Fruit fly (Drosophila melanogaster): ENCODE measurements around the gene Ziz.

Gene Ziz

DNA sequence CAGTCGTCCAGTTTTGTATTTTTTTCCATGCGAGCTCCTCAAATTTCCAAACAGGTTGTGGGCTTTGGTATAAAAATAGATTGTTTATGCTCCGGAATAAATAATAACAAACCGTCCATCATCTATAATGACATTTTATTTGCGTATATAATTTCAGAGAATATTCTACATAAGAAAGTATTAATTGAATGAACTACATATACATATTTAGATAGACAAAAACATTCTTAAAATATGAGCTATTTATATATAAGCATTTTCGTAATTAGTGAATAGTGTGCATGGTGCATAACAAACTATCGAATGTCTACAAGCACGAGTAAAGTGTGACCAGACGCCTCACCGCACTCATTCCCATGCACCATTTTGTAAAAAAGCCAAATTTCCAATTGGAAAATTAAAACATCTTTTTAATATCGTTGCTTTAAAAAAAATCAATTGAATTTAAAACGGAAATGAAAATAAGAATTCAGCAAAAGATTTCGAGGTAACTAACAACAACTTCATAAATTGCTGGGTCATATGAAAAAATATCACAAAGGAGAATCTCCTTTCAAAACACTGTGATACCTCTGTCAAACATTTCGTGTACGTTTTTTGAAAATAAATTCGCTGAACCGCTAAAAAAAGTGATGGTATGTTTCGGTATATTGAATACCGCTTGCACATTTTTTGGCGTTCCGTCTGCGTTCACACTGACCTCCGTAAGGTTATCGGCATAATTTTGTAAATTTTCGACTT is 69.6 kb downstream of the Ziz start, which contains the start of gene muc (continued):
- TF ChIP-seq dimm (GFP tag; IDR thresholded peaks at IDR 0.05) (no peak), twi (tag; optimal IDR thresholded peaks at IDR 0.05) (no peak), kay (GFP tag; optimal IDR thresholded peaks at IDR 0.05) (no peak), dan (GFP tag; IDR thresholded peaks at IDR 0.05) (no peak), tap (tag; optimal IDR thresholded peaks at IDR 0.05) (peak; percentile 13), CG15269 (tag; optimal IDR thresholded peaks at IDR 0.05) (peak; percentile 40), crol (GFP tag; IDR thresholded peaks at IDR 0.05) (no peak), trh (GFP tag; optimal IDR thresholded peaks at IDR 0.05) (no peak), inv (GFP tag; IDR thresholded peaks at IDR 0.05; ENCODE audit: partially characterized antibody) (peak; percentile 66), CG3065 (GFP tag; optimal IDR thresholded peaks at IDR 0.05) (no peak), CG31441 (GFP tag; IDR thresholded peaks at IDR 0.05) (peak; percentile 52), D (optimal IDR thresholded peaks at IDR 0.05) (no peak), D (GFP tag; optimal IDR thresholded peaks at IDR 0.05) (no peak), CG13775 (GFP tag; optimal IDR thresholded peaks at IDR 0.05) (peak; percentile 54), Ada2b (GFP tag; IDR thresholded peaks at IDR 0.05) (no peak), CG3838 (GFP tag; optimal IDR thresholded peaks at IDR 0.05) (no peak), CG2889 (GFP tag; IDR thresholded peaks at IDR 0.05) (no peak), CG6765 (GFP tag; optimal IDR thresholded peaks at IDR 0.05) (no peak), CG1603 (tag; optimal IDR thresholded peaks at IDR 0.05) (peak; percentile 70), CG10565 (GFP tag; optimal IDR thresholded peaks at IDR 0.05) (no peak), CG10209 (GFP tag; optimal IDR thresholded peaks at IDR 0.05) (peak; percentile 7), Rx (GFP tag; IDR thresholded peaks at IDR 0.05) (no peak), sim (GFP tag; IDR thresholded peaks at IDR 0.05) (no peak), tll (GFP tag; optimal IDR thresholded peaks at IDR 0.05) (no peak), Bdp1 (GFP tag; optimal IDR thresholded peaks at IDR 0.05) (no peak), CG15073 (GFP tag; optimal IDR thresholded peaks at IDR 0.05) (no peak), bab2 (GFP tag; optimal IDR thresholded peaks at IDR 0.05) (peak; percentile 26), Fer3 (tag; optimal IDR thresholded peaks at IDR 0.05) (peak; percentile 44), CG3995 (GFP tag; optimal IDR thresholded peaks at IDR 0.05) (peak; percentile 3), Awh (GFP tag; IDR thresholded peaks at IDR 0.05) (no peak), caup (GFP tag; optimal IDR thresholded peaks at IDR 0.05; ENCODE audit: severe bottlenecking) (no peak), sens-2 (GFP tag; IDR thresholded peaks at IDR 0.05) (no peak), CG10959 (GFP tag; IDR thresholded peaks at IDR 0.05) (no peak), Atf-2 (GFP tag; optimal IDR thresholded peaks at IDR 0.05) (no peak), CG11456 (GFP tag; IDR thresholded peaks at IDR 0.05) (peak; percentile 63; the same call in 1 of the 3 replicates), D19B (GFP tag; optimal IDR thresholded peaks at IDR 0.05) (peak; percentile 11), hkb (optimal IDR thresholded peaks at IDR 0.05) (peak; percentile 79), hkb (GFP tag; IDR thresholded peaks at IDR 0.05) (no peak), CG9797 (GFP tag; optimal IDR thresholded peaks at IDR 0.05) (peak; percentile 64), TFAM (GFP tag; optimal IDR thresholded peaks at IDR 0.05) (no peak), CG32772 (GFP tag; IDR thresholded peaks at IDR 0.05) (0 out of 2 replicates have a peak, but pooled peaks have one; percentile 13), CG10462 (GFP tag; optimal IDR thresholded peaks at IDR 0.05) (no peak), CG1529 (GFP tag; optimal IDR thresholded peaks at IDR 0.05) (no peak), sug (tag; optimal IDR thresholded peaks at IDR 0.05) (no peak), NC2β (GFP tag; optimal IDR thresholded peaks at IDR 0.05) (peak; percentile 21), Lhr (GFP tag; optimal IDR thresholded peaks at IDR 0.05) (peak; percentile 90), Hsf (GFP tag; optimal IDR thresholded peaks at IDR 0.05) (peak; percentile 2), CG17802 (tag; optimal IDR thresholded peaks at IDR 0.05) (peak; percentile 79), Nf-YA (GFP tag; IDR thresholded peaks at IDR 0.05) (no peak), PHDP (tag; optimal IDR thresholded peaks at IDR 0.05) (peak; percentile 32), nerfin-1 (tag; optimal IDR thresholded peaks at IDR 0.05) (peak; percentile 40)

Measured in whole organism, embryonic.